Fruit fly (Drosophila melanogaster): ENCODE results near the gene AMPdeam.
A peak's percentile ranks its signal among the peaks of the same experiment; 100 is the strongest.

The AMPdeam gene

dm6 chrX:13788973-13789682 lies 56.5 kb downstream of the AMPdeam start:
- TF ChIP-seq fd96Ca (GFP tag; IDR thresholded peaks at IDR 0.05) (peak; percentile 34; the same call in 1 of the 3 replicates), CG4496 (GFP tag; IDR thresholded peaks at IDR 0.05) (peak; percentile 17; the same call in 1 of the 3 replicates), CG14655 (GFP tag; optimal IDR thresholded peaks at IDR 0.05) (peak; percentile 42), CG8301 (tag; optimal IDR thresholded peaks at IDR 0.05) (peak; percentile 27), CG17806 (tag; optimal IDR thresholded peaks at IDR 0.05) (peak; percentile 15), CG9948 (tag; optimal IDR thresholded peaks at IDR 0.05) (peak; percentile 26), CG15710 (tag; optimal IDR thresholded peaks at IDR 0.05) (peak; percentile 7), EcR (GFP tag; optimal IDR thresholded peaks at IDR 0.05) (no peak), CG13204 (GFP tag; optimal IDR thresholded peaks at IDR 0.05) (no peak)

dm6 chrX:13787282-13787850 lies 58.3 kb downstream of the AMPdeam start:
- TF ChIP-seq CG32121 (GFP tag; IDR thresholded peaks at IDR 0.05): no peak
- TF ChIP-seq gl (tag; optimal IDR thresholded peaks at IDR 0.05): no peak
- no peak for TF ChIP-seq CG12605 (GFP tag; IDR thresholded peaks at IDR 0.05)
- no peak for TF ChIP-seq Ets98B (GFP tag; IDR thresholded peaks at IDR 0.05)
- no peak for TF ChIP-seq CG9948 (tag; optimal IDR thresholded peaks at IDR 0.05)
- TF ChIP-seq CG14655 (GFP tag; optimal IDR thresholded peaks at IDR 0.05): no peak
- no peak for TF ChIP-seq CG4496 (GFP tag; IDR thresholded peaks at IDR 0.05)
- no peak for TF ChIP-seq Snoo (tag; optimal IDR thresholded peaks at IDR 0.05)
- TF ChIP-seq CG15710 (tag; optimal IDR thresholded peaks at IDR 0.05): no peak
- no peak for TF ChIP-seq D1 (tag; optimal IDR thresholded peaks at IDR 0.05)
- no peak for TF ChIP-seq CG17806 (tag; optimal IDR thresholded peaks at IDR 0.05)
- no peak for TF ChIP-seq CG8159 (tag; optimal IDR thresholded peaks at IDR 0.05)
- no peak for TF ChIP-seq EcR (GFP tag; optimal IDR thresholded peaks at IDR 0.05)
- no peak for TF ChIP-seq CG34367 (tag; optimal IDR thresholded peaks at IDR 0.05)
- TF ChIP-seq fd96Ca (GFP tag; IDR thresholded peaks at IDR 0.05): no peak
- TF ChIP-seq rn (GFP tag; IDR thresholded peaks at IDR 0.05): no peak

- TF ChIP-seq CG17806 (tag; optimal IDR thresholded peaks at IDR 0.05): no peak
- TF ChIP-seq CG8301 (tag; optimal IDR thresholded peaks at IDR 0.05): no peak
These were observed 59.5 kb downstream of the AMPdeam start for dm6 chrX:13786037-13786667.

- TF ChIP-seq fd96Ca (GFP tag; IDR thresholded peaks at IDR 0.05) (peak; percentile 43; the same call in 1 of the 3 replicates), CG12605 (GFP tag; IDR thresholded peaks at IDR 0.05) (peak; percentile 50; the same call in 1 of the 2 replicates), gl (tag; optimal IDR thresholded peaks at IDR 0.05) (no peak), Snoo (tag; optimal IDR thresholded peaks at IDR 0.05) (no peak), D1 (tag; optimal IDR thresholded peaks at IDR 0.05) (no peak), CG13204 (GFP tag; optimal IDR thresholded peaks at IDR 0.05) (no peak), CG8301 (tag; optimal IDR thresholded peaks at IDR 0.05) (peak; percentile 58), CG34367 (tag; optimal IDR thresholded peaks at IDR 0.05) (no peak), EcR (GFP tag; optimal IDR thresholded peaks at IDR 0.05) (no peak), rn (GFP tag; IDR thresholded peaks at IDR 0.05) (peak; percentile 30; the same call in 1 of the 2 replicates), CG4496 (GFP tag; IDR thresholded peaks at IDR 0.05) (peak; percentile 83), CG14655 (GFP tag; optimal IDR thresholded peaks at IDR 0.05) (peak; percentile 71), CG10348 (GFP tag; IDR thresholded peaks at IDR 0.05) (no peak), Pif1B (GFP tag; optimal IDR thresholded peaks at IDR 0.05) (peak; percentile 13), Pif1A (GFP tag; optimal IDR thresholded peaks at IDR 0.05) (peak; percentile 64), CG9948 (tag; optimal IDR thresholded peaks at IDR 0.05) (peak; percentile 48), CG15710 (tag; optimal IDR thresholded peaks at IDR 0.05) (peak; percentile 40), CG8159 (tag; optimal IDR thresholded peaks at IDR 0.05) (peak; percentile 55), CG32121 (GFP tag; IDR thresholded peaks at IDR 0.05) (peak; percentile 73), CG17806 (tag; optimal IDR thresholded peaks at IDR 0.05) (peak; percentile 48), Ets98B (GFP tag; IDR thresholded peaks at IDR 0.05) (peak; percentile 56)
These were observed 61.4 kb downstream of the AMPdeam start for dm6 chrX:13783958-13784907.

dm6 chrX:13783534-13783949 lies 62.1 kb downstream of the AMPdeam start, which contains the start of gene inaE:
TSS of gene inaE (plus strand) at chrX:13783714.
- peak; percentile 44; the same call in 1 of the 3 replicates for TF ChIP-seq fd96Ca (GFP tag; IDR thresholded peaks at IDR 0.05)
- TF ChIP-seq Pif1B (GFP tag; optimal IDR thresholded peaks at IDR 0.05): no peak
- TF ChIP-seq Ets98B (GFP tag; IDR thresholded peaks at IDR 0.05): peak; percentile 46; the same call in 1 of the 2 replicates
- TF ChIP-seq CG12605 (GFP tag; IDR thresholded peaks at IDR 0.05): no peak
- TF ChIP-seq Pif1A (GFP tag; optimal IDR thresholded peaks at IDR 0.05): peak; percentile 21
- 0 out of 3 replicates have a peak, but pooled peaks have one; percentile 40 for TF ChIP-seq CG4496 (GFP tag; IDR thresholded peaks at IDR 0.05)
- peak; percentile 24 for TF ChIP-seq Snoo (tag; optimal IDR thresholded peaks at IDR 0.05)
- TF ChIP-seq CG34367 (tag; optimal IDR thresholded peaks at IDR 0.05): no peak
- no peak for TF ChIP-seq CG13204 (GFP tag; optimal IDR thresholded peaks at IDR 0.05)
- TF ChIP-seq CG15710 (tag; optimal IDR thresholded peaks at IDR 0.05): no peak
- no peak for TF ChIP-seq D1 (tag; optimal IDR thresholded peaks at IDR 0.05)
- no peak for TF ChIP-seq CG8301 (tag; optimal IDR thresholded peaks at IDR 0.05)

All from whole organism, pupa.